Fruit fly (Drosophila melanogaster) whole organism, embryonic: ENCODE data around the gene CG43218.

Experiments
- Atf6 ChIP-seq: fragments of 200-800 bp; sonication (Bioruptor generic); IDR thresholded peaks from 2 replicates; pipeline ENCODE4 v1.3.6; 2022; ENCODE audit warnings: missing biosample characterization, missing genetic modification characterization
- Awh ChIP-seq: fragments of 200-800 bp; sonication (Bioruptor generic); IDR thresholded peaks from 2 replicates; pipeline ENCODE4, ENCODE4 v1.3.6; 2022; ENCODE audit warnings: missing biosample characterization, missing genetic modification characterization
- CG1024 ChIP-seq: fragments of 200-800 bp; sonication (Bioruptor generic); IDR thresholded peaks from 2 replicates; pipeline ENCODE4 v1.3.6; 2022; ENCODE audit warnings: missing biosample characterization, missing genetic modification characterization
- CG11504 ChIP-seq: fragments of 200-800 bp; sonication (Bioruptor generic); optimal IDR thresholded peaks from 3 replicates; lab custom pipeline; 2019; ENCODE audit warnings: missing biosample characterization, mild to moderate bottlenecking, missing genetic modification characterization, moderate library complexity
- CG11723 ChIP-seq: fragments of 200-800 bp; sonication (Bioruptor generic); optimal IDR thresholded peaks from 2 replicates; lab custom pipeline; 2017; ENCODE audit warnings: missing biosample characterization, mild to moderate bottlenecking, missing genetic modification characterization
- CG12155 ChIP-seq: fragments of 200-800 bp; sonication (Bioruptor generic); optimal IDR thresholded peaks from 3 replicates; lab custom pipeline; 2016; ENCODE audit warnings: missing biosample characterization, missing genetic modification characterization
- CG12659 ChIP-seq: fragments of 200-800 bp; sonication (Bioruptor generic); optimal IDR thresholded peaks from 3 replicates; lab custom pipeline; 2017; ENCODE audit warnings: mild to moderate bottlenecking, missing biosample characterization, missing genetic modification reagents, missing genetic modification characterization
- CG12744 ChIP-seq: fragments of 200-800 bp; sonication (Bioruptor generic); optimal IDR thresholded peaks from 2 replicates; lab custom pipeline; 2016; ENCODE audit warnings: missing biosample characterization, missing genetic modification characterization
- CG12769 ChIP-seq: fragments of 200-800 bp; sonication (Bioruptor generic); optimal IDR thresholded peaks from 2 replicates; lab custom pipeline; 2019; ENCODE audit warnings: missing biosample characterization, mild to moderate bottlenecking, missing genetic modification characterization, moderate library complexity
- CG15479 ChIP-seq: fragments of 200-800 bp; sonication (Bioruptor generic); optimal IDR thresholded peaks from 3 replicates; lab custom pipeline; 2019; ENCODE audit warnings: missing biosample characterization, mild to moderate bottlenecking, missing genetic modification characterization, moderate library complexity
- CG1647 ChIP-seq: fragments of 200-800 bp; sonication (Bioruptor generic); optimal IDR thresholded peaks from 3 replicates; lab custom pipeline; 2016; ENCODE audit warnings: missing biosample characterization, missing genetic modification characterization
- CG17802 ChIP-seq: fragments of 200-800 bp; sonication (Bioruptor generic); optimal IDR thresholded peaks from 2 replicates; lab custom pipeline; 2018; ENCODE audit warnings: missing biosample characterization, mild to moderate bottlenecking, missing genetic modification characterization, moderate library complexity
- CG18011 ChIP-seq: fragments of 200-800 bp; sonication (Bioruptor generic); optimal IDR thresholded peaks from 2 replicates; lab custom pipeline; 2017; ENCODE audit warnings: missing biosample characterization, missing genetic modification characterization, mild to moderate bottlenecking, moderate library complexity, missing genotype
- CG2120 ChIP-seq: fragments of 200-800 bp; sonication (Bioruptor generic); optimal IDR thresholded peaks from 3 replicates; lab custom pipeline; 2016; ENCODE audit warnings: missing biosample characterization, missing genetic modification characterization
- CG30403 ChIP-seq: fragments of 200-800 bp; sonication (Bioruptor generic); optimal IDR thresholded peaks from 3 replicates; lab custom pipeline; 2016; ENCODE audit warnings: missing biosample characterization, missing genetic modification characterization
- CG32532 ChIP-seq: fragments of 200-800 bp; sonication (Bioruptor generic); IDR thresholded peaks from 2 replicates; pipeline ENCODE4 v1.3.6; 2022; ENCODE audit warnings: missing biosample characterization, missing genetic modification characterization
- CG6854 ChIP-seq: fragments of 200-800 bp; sonication (Bioruptor generic); optimal IDR thresholded peaks from 3 replicates; lab custom pipeline; 2017; ENCODE audit warnings: missing biosample characterization, mild to moderate bottlenecking, missing genetic modification characterization
- CG7786 ChIP-seq: fragments of 200-800 bp; sonication (Bioruptor generic); optimal IDR thresholded peaks from 2 replicates; lab custom pipeline; 2016; ENCODE audit warnings: missing biosample characterization, missing genetic modification characterization
- CG7839 ChIP-seq: fragments of 200-800 bp; sonication (Bioruptor generic); optimal IDR thresholded peaks from 3 replicates; lab custom pipeline; 2018; ENCODE audit warnings: missing biosample characterization, mild to moderate bottlenecking, missing genetic modification characterization, moderate library complexity
- CG7987 ChIP-seq: fragments of 200-800 bp; sonication (Bioruptor generic); optimal IDR thresholded peaks from 2 replicates; lab custom pipeline; 2018; ENCODE audit warnings: missing biosample characterization, mild to moderate bottlenecking, missing genetic modification characterization, moderate library complexity
- CG8388 ChIP-seq: fragments of 200-800 bp; sonication (Bioruptor generic); optimal IDR thresholded peaks from 2 replicates; lab custom pipeline; 2019; ENCODE audit warnings: missing biosample characterization, mild to moderate bottlenecking, missing genetic modification characterization, moderate library complexity
- CG9609 ChIP-seq: fragments of 200-800 bp; sonication (Bioruptor generic); optimal IDR thresholded peaks from 3 replicates; lab custom pipeline; 2016; ENCODE audit warnings: missing biosample characterization, missing genetic modification characterization
- CTCF ChIP-seq: fragments of 200-800 bp; sonication (Bioruptor generic); optimal IDR thresholded peaks from 2 replicates; lab custom pipeline; 2017; ENCODE audit warnings: missing biosample characterization, mild to moderate bottlenecking, missing genetic modification characterization, moderate library complexity
- D19A ChIP-seq: fragments of 200-800 bp; optimal IDR thresholded peaks from 3 replicates; lab custom pipeline; 2019; ENCODE audit warnings: missing biosample characterization, mild to moderate bottlenecking, missing genetic modification characterization, moderate library complexity
- Hand ChIP-seq: fragments of 200-800 bp; sonication (Bioruptor generic); optimal IDR thresholded peaks from 2 replicates; lab custom pipeline; 2017; ENCODE audit warnings: mild to moderate bottlenecking, missing biosample characterization, missing genetic modification reagents, missing genetic modification characterization
- HmgZ ChIP-seq: fragments of 200-800 bp; sonication (Bioruptor generic); optimal IDR thresholded peaks from 2 replicates; lab custom pipeline; 2018; ENCODE audit warnings: missing biosample characterization, mild to moderate bottlenecking, missing genetic modification characterization
- Lpt ChIP-seq: fragments of >200 bp; optimal IDR thresholded peaks from 2 replicates; lab custom pipeline; 2018; ENCODE audit warnings: missing biosample characterization, missing genetic modification characterization
- Nf-YC ChIP-seq: fragments of 200-800 bp; optimal IDR thresholded peaks from 3 replicates; lab custom pipeline; 2019; ENCODE audit warnings: missing biosample characterization, mild to moderate bottlenecking, missing genetic modification characterization, moderate library complexity
- Pdp1 ChIP-seq, 2 experiments: fragments of 200-800 bp; sonication (Bioruptor generic); optimal IDR thresholded peaks; 3 replicates each; lab custom pipeline; 2016; ENCODE audit warnings: missing biosample characterization in 2 of 2, missing genetic modification characterization in 2 of 2, mild to moderate bottlenecking in 1 of 2, moderate library complexity in 1 of 2
- abd-A ChIP-seq: fragments of 200-800 bp; sonication (Bioruptor generic); optimal IDR thresholded peaks from 3 replicates; lab custom pipeline; 2019; ENCODE audit warnings: missing biosample characterization, mild to moderate bottlenecking, missing genetic modification characterization, moderate library complexity
- amos ChIP-seq: fragments of 200-800 bp; sonication (Bioruptor generic); IDR thresholded peaks from 2 replicates; pipeline ENCODE4 v1.3.6; 2022; ENCODE audit warnings: missing biosample characterization, missing genetic modification characterization; ENCODE audit not compliant: partially characterized antibody
- bcd ChIP-seq: fragments of 200-800 bp; sonication (Bioruptor generic); optimal IDR thresholded peaks from 2 replicates; lab custom pipeline; 2017; ENCODE audit warnings: missing biosample characterization, mild to moderate bottlenecking, missing genetic modification characterization
- cwo ChIP-seq: fragments of 200-800 bp; sonication (Bioruptor generic); optimal IDR thresholded peaks from 3 replicates; lab custom pipeline; 2017; ENCODE audit warnings: missing biosample characterization, missing genetic modification characterization, mild to moderate bottlenecking, moderate library complexity, missing genetic modification reagents
- ems ChIP-seq: fragments of 200-800 bp; sonication (Bioruptor generic); optimal IDR thresholded peaks from 3 replicates; lab custom pipeline; 2016; ENCODE audit warnings: missing biosample characterization, missing genetic modification characterization
- hkb ChIP-seq, 2 experiments: fragments of 200-800 bp in 1 of 2; fragments of >200 bp in 1 of 2; sonication (Bioruptor generic) in 1 of 2; IDR thresholded peaks in 1 of 2; optimal IDR thresholded peaks in 1 of 2; 2 replicates each; pipeline versions ENCODE4 v1.3.6 to Lab custom; 2017 to 2022; ENCODE audit warnings: missing biosample characterization in 1 of 2, missing genetic modification characterization in 1 of 2
- insv ChIP-seq, 2 experiments: fragments of 200-800 bp; sonication (Bioruptor generic); optimal IDR thresholded peaks; 3 replicates each; lab custom pipeline; 2016 to 2018; ENCODE audit warnings: missing biosample characterization in 2 of 2, missing genetic modification characterization in 2 of 2
- jigr1 ChIP-seq: fragments of 200-800 bp; sonication (Bioruptor generic); IDR thresholded peaks from 3 replicates; pipeline ENCODE4 v1.3.6; 2022; ENCODE audit warnings: missing biosample characterization, missing genetic modification characterization
- kay ChIP-seq: fragments of 200-800 bp; sonication (Bioruptor generic); optimal IDR thresholded peaks from 2 replicates; lab custom pipeline; 2016; ENCODE audit warnings: missing biosample characterization, missing genetic modification characterization
- lilli ChIP-seq: fragments of 200-800 bp; sonication (Bioruptor generic); optimal IDR thresholded peaks from 3 replicates; lab custom pipeline; 2016; ENCODE audit warnings: missing biosample characterization, missing genetic modification characterization
- lov ChIP-seq, 2 experiments: fragments of 200-800 bp in 1 of 2; fragments of >200 bp in 1 of 2; sonication (Bioruptor generic) in 1 of 2; IDR thresholded peaks in 1 of 2; optimal IDR thresholded peaks in 1 of 2; 2 replicates in 1 of 2; 3 replicates in 1 of 2; pipeline versions ENCODE4 v1.3.6 to Lab custom; 2017 to 2022; ENCODE audit warnings: missing biosample characterization in 1 of 2, missing genetic modification characterization in 1 of 2
- org-1 ChIP-seq: fragments of 200-800 bp; sonication (Bioruptor generic); optimal IDR thresholded peaks from 2 replicates; lab custom pipeline; 2017; ENCODE audit warnings: missing biosample characterization, missing genetic modification characterization
- p53 ChIP-seq: fragments of 200-800 bp; sonication (Bioruptor generic); optimal IDR thresholded peaks from 2 replicates; lab custom pipeline; 2016; ENCODE audit warnings: missing biosample characterization, missing genetic modification characterization
- pb ChIP-seq: fragments of 200-800 bp; sonication (Bioruptor generic); optimal IDR thresholded peaks from 3 replicates; lab custom pipeline; 2016; ENCODE audit warnings: missing biosample characterization, missing genetic modification characterization
- unc-4 ChIP-seq: fragments of 200-800 bp; sonication (Bioruptor generic); IDR thresholded peaks from 2 replicates; pipeline ENCODE4 v1.3.6; 2022; ENCODE audit warnings: missing biosample characterization, missing genetic modification characterization; ENCODE audit not compliant: partially characterized antibody
- unpg ChIP-seq: fragments of 200-800 bp; sonication (Bioruptor generic); optimal IDR thresholded peaks from 3 replicates; lab custom pipeline; 2018; ENCODE audit warnings: missing biosample characterization, mild to moderate bottlenecking, missing genetic modification characterization, moderate library complexity
- usp ChIP-seq: fragments of >200 bp; optimal IDR thresholded peaks from 2 replicates; lab custom pipeline; 2017; ENCODE audit warnings: missing biosample characterization, missing genetic modification characterization
- z ChIP-seq: fragments of 200-800 bp; sonication (Bioruptor generic); IDR thresholded peaks from 3 replicates; pipeline ENCODE4 v1.3.6; 2022; ENCODE audit warnings: missing biosample characterization, missing genetic modification characterization
- zf30C ChIP-seq: fragments of 200-800 bp; sonication (Bioruptor generic); optimal IDR thresholded peaks from 3 replicates; lab custom pipeline; 2018; ENCODE audit warnings: missing biosample characterization, mild to moderate bottlenecking, missing genetic modification characterization

The CG43218 gene

dm6 chr3L:21279876-21280566, 22.2 kb downstream of the CG43218 start, which contains the start of gene AcCoAS:
TSS of gene AcCoAS (minus strand) at chr3L:21280243.
- TF ChIP-seq CG6854 (GFP tag; lab: Kevin White, UChicago) (peak; percentile 4), CTCF (GFP tag; lab: Kevin White, UChicago) (peak; percentile 53), cwo (GFP tag; lab: Kevin White, UChicago) (peak; percentile 96), abd-A (tag; lab: Kevin White, UChicago) (peak; percentile 60), usp (GFP tag; lab: Kevin White, UChicago) (no peak), pb (GFP tag; lab: Kevin White, UChicago) (no peak), Lpt (GFP tag; lab: Kevin White, UChicago) (no peak), kay (peak; percentile 46), CG1647 (GFP tag; lab: Kevin White, UChicago) (no peak), bcd (GFP tag; lab: Kevin White, UChicago) (peak; percentile 13), CG7987 (GFP tag; lab: Kevin White, UChicago) (peak; percentile 97), CG18011 (peak; percentile 30), CG32532 (GFP tag; lab: Robert Waterston, UW) (peak; percentile 59; the same call in 1 of the 2 replicates), CG12769 (tag; lab: Kevin White, UChicago) (peak; percentile 67), unc-4 (GFP tag; lab: Robert Waterston, UW) (peak; percentile 36), Atf6 (GFP tag; lab: Robert Waterston, UW) (peak; percentile 51; the same call in 1 of the 2 replicates), p53 (GFP tag; lab: Kevin White, UChicago) (no peak), z (GFP tag; lab: Robert Waterston, UW) (peak; percentile 88), CG15479 (GFP tag; lab: Kevin White, UChicago) (no peak), CG11723 (no peak), CG2120 (GFP tag; lab: Kevin White, UChicago) (peak; percentile 71), CG30403 (peak; percentile 22), insv (GFP tag; optimal IDR thresholded peaks at IDR 0.05; lab: Kevin White, UChicago) (no peak), lilli (GFP tag; lab: Kevin White, UChicago) (peak; percentile 71), CG7839 (tag; lab: Kevin White, UChicago) (peak; percentile 27), org-1 (GFP tag; lab: Kevin White, UChicago) (peak; percentile 5), zf30C (GFP tag; lab: Kevin White, UChicago) (no peak), CG12744 (GFP tag; lab: Kevin White, UChicago) (peak; percentile 10), Nf-YC (tag; lab: Kevin White, UChicago) (peak; percentile 47), jigr1 (GFP tag; lab: Robert Waterston, UW) (no peak), CG11504 (tag; lab: Kevin White, UChicago) (peak; percentile 3), CG7786 (GFP tag; lab: Kevin White, UChicago) (peak; percentile 58), Awh (GFP tag; lab: Robert Waterston, UW) (no peak), amos (GFP tag; lab: Robert Waterston, UW) (peak; percentile 51; the same call in 1 of the 2 replicates), HmgZ (tag; lab: Kevin White, UChicago) (peak; percentile 44), D19A (tag; lab: Kevin White, UChicago) (no peak), hkb (optimal IDR thresholded peaks at IDR 0.05; lab: Kevin White, UChicago) (no peak), hkb (GFP tag; IDR thresholded peaks at IDR 0.05; lab: Robert Waterston, UW) (0 out of 2 replicates have a peak, but pooled peaks have one; percentile 37), CG12155 (GFP tag; lab: Kevin White, UChicago) (peak; percentile 25), lov (optimal IDR thresholded peaks at IDR 0.05; lab: Kevin White, UChicago) (no peak), lov (GFP tag; IDR thresholded peaks at IDR 0.05; lab: Robert Waterston, UW) (0 out of 3 replicates have a peak, but pooled peaks have one; percentile 51), CG12659 (GFP tag; lab: Kevin White, UChicago) (peak; percentile 44), Hand (peak; percentile 73), CG9609 (GFP tag; lab: Kevin White, UChicago) (no peak), Pdp1 (GFP tag; optimal IDR thresholded peaks at IDR 0.05; lab: Kevin White, UChicago) (peak; percentile 16 to 87), CG1024 (GFP tag; lab: Robert Waterston, UW) (no peak), CG17802 (tag; lab: Kevin White, UChicago) (no peak), unpg (GFP tag; lab: Kevin White, UChicago) (peak; percentile 27), CG8388 (no peak), ems (GFP tag; lab: Kevin White, UChicago) (peak; percentile 9)
